Fruit fly (Drosophila melanogaster) whole organism, wandering third instar larva: Measurements from ENCODE around the gene Roc1a.
A peak's percentile ranks its signal among the peaks of the same experiment; 100 is the strongest.

ENCODE experiments used
- Abd-B ChIP-seq: fragments of >200 bp; optimal IDR thresholded peaks from 2 replicates; lab custom pipeline; 2017; ENCODE audit warnings: missing biosample characterization, missing genetic modification characterization
- HLH106 ChIP-seq: fragments of 200-800 bp; optimal IDR thresholded peaks from 3 replicates; lab custom pipeline; 2019; ENCODE audit warnings: missing biosample characterization, mild to moderate bottlenecking, missing genetic modification characterization, moderate library complexity
- Hnf4 ChIP-seq: fragments of 200-800 bp; sonication (Bioruptor generic); optimal IDR thresholded peaks from 2 replicates; lab custom pipeline; 2016; ENCODE audit warnings: missing biosample characterization, mild to moderate bottlenecking, missing genetic modification characterization
- Myc ChIP-seq: fragments of >200 bp; optimal IDR thresholded peaks from 2 replicates; lab custom pipeline; 2017
- N ChIP-seq: fragments of >200 bp; optimal IDR thresholded peaks from 2 replicates; lab custom pipeline; 2018; ENCODE audit warnings: missing biosample characterization, missing external identifiers, missing genetic modification characterization
- OdsH ChIP-seq: fragments of 200-800 bp; sonication (Bioruptor generic); optimal IDR thresholded peaks from 2 replicates; lab custom pipeline; 2016; ENCODE audit warnings: missing biosample characterization, mild to moderate bottlenecking, missing genetic modification characterization
- br ChIP-seq: fragments of 200-800 bp; sonication (Bioruptor generic); optimal IDR thresholded peaks from 2 replicates; lab custom pipeline; 2016; ENCODE audit warnings: missing biosample characterization, missing genetic modification characterization
- dsf ChIP-seq: sonication (Bioruptor generic); optimal IDR thresholded peaks from 2 replicates; lab custom pipeline; 2016; ENCODE audit warnings: missing biosample characterization, missing genetic modification characterization, borderline replicate concordance
- h ChIP-seq: fragments of 200-800 bp; sonication (Bioruptor generic); optimal IDR thresholded peaks from 3 replicates; lab custom pipeline; 2016; ENCODE audit warnings: missing biosample characterization, mild to moderate bottlenecking, missing genetic modification characterization
- jim ChIP-seq: fragments of 175-275, 200-325 bp; sonication (Bioruptor generic); optimal IDR thresholded peaks from 2 replicates; lab custom pipeline; 2016; ENCODE audit warnings: missing biosample characterization, mild to moderate bottlenecking, missing genetic modification characterization
- pan ChIP-seq: fragments of >200 bp; optimal IDR thresholded peaks from 2 replicates; lab custom pipeline; 2017
- psq ChIP-seq: fragments of 200-800 bp; sonication (Bioruptor generic); optimal IDR thresholded peaks from 3 replicates; lab custom pipeline; 2017; ENCODE audit warnings: missing biosample characterization, mild to moderate bottlenecking, missing genetic modification characterization, moderate library complexity
- rgr ChIP-seq: fragments of 200-800 bp; sonication (Bioruptor generic); optimal IDR thresholded peaks from 3 replicates; lab custom pipeline; 2016; ENCODE audit warnings: missing biosample characterization, mild to moderate bottlenecking, missing genetic modification characterization
- usp ChIP-seq: fragments of >200 bp; optimal IDR thresholded peaks from 2 replicates; lab custom pipeline; 2017; ENCODE audit warnings: missing biosample characterization, missing genetic modification characterization

- TF ChIP-seq dsf = no peak
- no peak for TF ChIP-seq N (GFP tag; lab: Kevin White, UChicago)
- TF ChIP-seq OdsH = no peak
- TF ChIP-seq Hnf4 (GFP tag; lab: Kevin White, UChicago) = peak; percentile 62
- TF ChIP-seq rgr (GFP tag; lab: Kevin White, UChicago) = no peak
- TF ChIP-seq h = peak; percentile 29
- no peak for TF ChIP-seq psq (GFP tag; lab: Kevin White, UChicago)
- TF ChIP-seq jim (GFP tag; lab: Kevin White, UChicago) = no peak
- no peak for TF ChIP-seq usp
- TF ChIP-seq br (GFP tag; lab: Kevin White, UChicago) = no peak
- no peak for TF ChIP-seq Abd-B (GFP tag; lab: Kevin White, UChicago)
- no peak for TF ChIP-seq pan (lab: Kevin White, UChicago)
- TF ChIP-seq Myc (lab: Kevin White, UChicago) = no peak
- TF ChIP-seq HLH106 (tag; lab: Kevin White, UChicago) = no peak
Measured at dm6 chrX:617477-617795, 29.7 kb upstream of the Roc1a start.
